Fruit fly (Drosophila melanogaster): ENCODE data around the gene trc.

dm6 chr3L:19804908-19805307 lies 29.2 kb downstream of the trc start, which contains the start of the genes TORIP and Ccdc58:
- no peak for TF ChIP-seq Sox102F (GFP tag; optimal IDR thresholded peaks at IDR 0.05)
- TF ChIP-seq esn (GFP tag; optimal IDR thresholded peaks at IDR 0.05): no peak
- no peak for TF ChIP-seq acj6 (GFP tag; optimal IDR thresholded peaks at IDR 0.05)
- no peak for TF ChIP-seq fd85E (GFP tag; optimal IDR thresholded peaks at IDR 0.05)
- no peak for TF ChIP-seq CG16779 (tag; optimal IDR thresholded peaks at IDR 0.05)
- TF ChIP-seq CG10669 (GFP tag; optimal IDR thresholded peaks at IDR 0.05): no peak
- TF ChIP-seq Sox14 (GFP tag; optimal IDR thresholded peaks at IDR 0.05): no peak
- no peak for TF ChIP-seq lz (GFP tag; optimal IDR thresholded peaks at IDR 0.05)
- TF ChIP-seq Lpt (GFP tag; optimal IDR thresholded peaks at IDR 0.05): no peak
- TF ChIP-seq Gug (GFP tag; IDR thresholded peaks at IDR 0.05): no peak
- no peak for TF ChIP-seq Blimp-1 (GFP tag; optimal IDR thresholded peaks at IDR 0.05)
- no peak for TF ChIP-seq CG8319 (GFP tag; optimal IDR thresholded peaks at IDR 0.05)
- no peak for TF ChIP-seq salr (GFP tag; optimal IDR thresholded peaks at IDR 0.05)
